Fruit fly (Drosophila melanogaster) whole organism, pupa: ENCODE measurements around the gene CG13901.

Source experiments
- CG12605 ChIP-seq: fragments of 200-800 bp; sonication (Bioruptor generic); IDR thresholded peaks from 2 replicates; pipeline ENCODE4 v1.3.6; 2022; ENCODE audit warnings: missing biosample characterization, missing genetic modification characterization
- CG13204 ChIP-seq: fragments of 200-800 bp; sonication (Bioruptor generic); optimal IDR thresholded peaks from 2 replicates; lab custom pipeline; 2018; ENCODE audit warnings: missing biosample characterization, mild to moderate bottlenecking, missing genetic modification characterization, moderate library complexity
- CG17806 ChIP-seq: fragments of 200-800 bp; sonication (Bioruptor generic); optimal IDR thresholded peaks from 2 replicates; lab custom pipeline; 2018; ENCODE audit warnings: missing biosample characterization, mild to moderate bottlenecking, missing genetic modification characterization, moderate library complexity
- CG34367 ChIP-seq: fragments of 200-800 bp; sonication (Bioruptor generic); optimal IDR thresholded peaks from 2 replicates; lab custom pipeline; 2018; ENCODE audit warnings: missing biosample characterization, mild to moderate bottlenecking, missing genetic modification characterization
- CG4496 ChIP-seq: fragments of 200-800 bp; sonication (Bioruptor generic); IDR thresholded peaks from 3 replicates; pipeline ENCODE4 v1.3.6; 2022; ENCODE audit warnings: missing biosample characterization, missing genetic modification characterization
- CG8159 ChIP-seq: fragments of 200-800 bp; sonication (Bioruptor generic); optimal IDR thresholded peaks from 3 replicates; lab custom pipeline; 2018; ENCODE audit warnings: missing biosample characterization, mild to moderate bottlenecking, missing genetic modification characterization, moderate library complexity
- CG8301 ChIP-seq: fragments of 200-800 bp; sonication (Bioruptor generic); optimal IDR thresholded peaks from 2 replicates; lab custom pipeline; 2018; ENCODE audit warnings: missing biosample characterization, mild to moderate bottlenecking, missing genetic modification characterization
- CG9948 ChIP-seq: fragments of 200-800 bp; sonication (Bioruptor generic); optimal IDR thresholded peaks from 2 replicates; lab custom pipeline; 2018; ENCODE audit warnings: missing biosample characterization, mild to moderate bottlenecking, missing genetic modification characterization, moderate library complexity
- D1 ChIP-seq: fragments of 200-800 bp; sonication (Bioruptor generic); optimal IDR thresholded peaks from 2 replicates; lab custom pipeline; 2018; ENCODE audit warnings: missing biosample characterization, mild to moderate bottlenecking, missing genetic modification characterization, moderate library complexity
- Pif1B ChIP-seq: fragments of 200-800 bp; sonication (Bioruptor generic); optimal IDR thresholded peaks from 3 replicates; lab custom pipeline; 2016; ENCODE audit warnings: missing biosample characterization, missing genetic modification characterization
- Snoo ChIP-seq: fragments of 200-800 bp; sonication (Bioruptor generic); optimal IDR thresholded peaks from 3 replicates; lab custom pipeline; 2017; ENCODE audit warnings: missing biosample characterization, mild to moderate bottlenecking, missing genetic modification characterization, inconsistent platforms
- gl ChIP-seq: fragments of 200-800 bp; sonication (Bioruptor generic); optimal IDR thresholded peaks from 2 replicates; lab custom pipeline; 2018; ENCODE audit warnings: missing biosample characterization, mild to moderate bottlenecking, missing genetic modification characterization
- rn ChIP-seq: fragments of 200-800 bp; sonication (Bioruptor generic); IDR thresholded peaks from 2 replicates; pipeline ENCODE4 v1.3.6; 2022; ENCODE audit warnings: missing biosample characterization, missing genetic modification characterization

DNA sequence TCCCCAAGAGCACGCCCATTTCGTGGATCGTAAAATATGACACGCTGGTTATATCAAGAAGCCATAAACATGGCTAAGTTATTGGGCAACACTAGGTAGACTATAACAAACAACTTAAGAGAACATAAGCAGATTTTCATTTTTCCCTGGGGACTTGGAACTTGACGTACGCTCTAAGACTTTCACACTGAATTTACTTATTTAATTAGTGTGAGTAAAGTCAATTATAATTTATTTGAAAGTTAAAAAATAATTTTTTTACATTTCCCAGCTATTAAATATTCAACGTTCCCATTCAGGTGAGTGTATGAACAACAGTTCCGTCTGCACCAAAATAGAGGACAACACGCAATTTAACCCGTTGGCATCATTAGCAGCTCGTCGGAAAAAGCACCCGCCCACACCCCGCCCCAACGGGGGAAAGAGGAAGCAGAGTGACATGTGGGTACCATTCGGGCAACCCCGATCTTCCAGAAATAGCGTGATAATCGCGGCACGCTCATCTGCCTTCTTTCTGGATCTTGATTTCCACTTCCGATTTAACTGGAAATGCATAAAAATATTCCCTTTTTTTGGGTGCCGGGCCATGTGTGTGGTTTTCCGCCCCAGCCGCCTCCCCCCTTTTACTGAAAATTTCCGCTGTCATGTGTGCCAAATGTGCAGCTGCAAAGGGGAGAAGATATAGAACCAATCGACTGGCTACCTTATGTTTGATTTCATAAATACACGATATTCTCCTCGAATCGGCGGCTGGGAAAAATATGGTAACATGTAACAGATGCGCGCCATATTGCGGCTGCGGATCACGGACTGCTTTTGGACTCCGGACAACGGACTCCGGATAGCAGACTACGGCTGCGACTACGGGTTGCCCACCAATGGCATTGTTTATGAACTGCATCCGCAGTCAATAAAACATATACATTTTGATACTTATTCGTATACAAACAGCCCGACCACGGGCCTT lies 22.1 kb downstream of the CG13901 start:
- TF ChIP-seq rn (GFP tag; lab: Robert Waterston, UW) (no peak), Pif1B (no peak), D1 (tag; lab: Kevin White, UChicago) (no peak), CG17806 (tag; lab: Kevin White, UChicago) (no peak), gl (tag; lab: Kevin White, UChicago) (no peak), CG12605 (GFP tag; lab: Robert Waterston, UW) (no peak), CG34367 (tag; lab: Kevin White, UChicago) (no peak), CG8159 (tag; lab: Kevin White, UChicago) (no peak), CG9948 (tag; lab: Kevin White, UChicago) (no peak), CG13204 (GFP tag; lab: Kevin White, UChicago) (no peak), Snoo (no peak), CG4496 (GFP tag; lab: Robert Waterston, UW) (0 out of 3 replicates have a peak, but pooled peaks have one; percentile 31), CG8301 (tag; lab: Kevin White, UChicago) (no peak)
